Fruit fly (Drosophila melanogaster) whole organism, embryonic: Measurements from ENCODE around the gene Atg14.

Experiments used
- Abd-B ChIP-seq: fragments of 200-800 bp; sonication (Bioruptor generic); optimal IDR thresholded peaks from 2 replicates; lab custom pipeline; 2018; ENCODE audit warnings: missing biosample characterization, mild to moderate bottlenecking, missing genetic modification characterization, moderate library complexity
- CG10147 ChIP-seq: fragments of 200-800 bp; sonication (Bioruptor generic); optimal IDR thresholded peaks from 2 replicates; lab custom pipeline; 2019; ENCODE audit warnings: missing biosample characterization, mild to moderate bottlenecking, missing genetic modification characterization, moderate library complexity
- CG10274 ChIP-seq: fragments of 200-800 bp; sonication (Bioruptor generic); optimal IDR thresholded peaks from 3 replicates; lab custom pipeline; 2017; ENCODE audit warnings: missing biosample characterization, mild to moderate bottlenecking, missing genetic modification characterization
- CG11247 ChIP-seq: fragments of 200-800 bp; sonication (Bioruptor generic); IDR thresholded peaks from 2 replicates; pipeline ENCODE4 v1.3.6; 2022; ENCODE audit warnings: missing biosample characterization, missing genetic modification characterization
- CG11560 ChIP-seq: fragments of 200-800 bp; sonication (Bioruptor generic); IDR thresholded peaks from 3 replicates; pipeline ENCODE4 v1.3.6; 2022; ENCODE audit warnings: missing biosample characterization, missing genetic modification characterization
- CG13624 ChIP-seq: fragments of 200-800 bp; sonication (Bioruptor generic); optimal IDR thresholded peaks from 2 replicates; lab custom pipeline; 2016; ENCODE audit warnings: missing biosample characterization, missing genetic modification characterization
- CG15269 ChIP-seq: fragments of 200-800 bp; sonication (Bioruptor generic); optimal IDR thresholded peaks from 2 replicates; lab custom pipeline; 2018; ENCODE audit warnings: missing biosample characterization, mild to moderate bottlenecking, missing genetic modification characterization, moderate library complexity
- CG16815 ChIP-seq: fragments of 200-800 bp; sonication (Bioruptor generic); optimal IDR thresholded peaks from 3 replicates; lab custom pipeline; 2017; ENCODE audit warnings: missing biosample characterization, mild to moderate bottlenecking, missing genetic modification characterization
- CG18619 ChIP-seq: fragments of 200-800 bp; sonication (Bioruptor generic); optimal IDR thresholded peaks from 3 replicates; lab custom pipeline; 2017; ENCODE audit warnings: missing biosample characterization, mild to moderate bottlenecking, missing genetic modification characterization
- CG3995 ChIP-seq: fragments of 200-800 bp; sonication (Bioruptor generic); optimal IDR thresholded peaks from 3 replicates; lab custom pipeline; 2016; ENCODE audit warnings: missing biosample characterization, missing genetic modification characterization
- CG4424 ChIP-seq: fragments of 200-800 bp; sonication (Bioruptor generic); optimal IDR thresholded peaks from 3 replicates; lab custom pipeline; 2016; ENCODE audit warnings: missing biosample characterization, missing genetic modification characterization
- CG4730 ChIP-seq: fragments of 200-800 bp; sonication (Bioruptor generic); IDR thresholded peaks from 2 replicates; pipeline ENCODE4 v1.3.6; 2022; ENCODE audit warnings: missing biosample characterization, missing genetic modification characterization
- CG4854 ChIP-seq: fragments of 200-800 bp; sonication (Bioruptor generic); optimal IDR thresholded peaks from 2 replicates; lab custom pipeline; 2016; ENCODE audit warnings: missing biosample characterization, missing genetic modification characterization, inconsistent platforms
- CG5953 ChIP-seq: fragments of 200-800 bp; sonication (Bioruptor generic); IDR thresholded peaks from 2 replicates; pipeline ENCODE4 v1.3.6; 2022; ENCODE audit warnings: missing biosample characterization, missing genetic modification characterization
- CG6683 ChIP-seq: fragments of 200-800 bp; sonication (Bioruptor generic); optimal IDR thresholded peaks from 2 replicates; lab custom pipeline; 2017; ENCODE audit warnings: missing biosample characterization, mild to moderate bottlenecking, missing genetic modification characterization, missing genetic modification reagents
- CG6765 ChIP-seq: fragments of 200-800 bp; sonication (Bioruptor generic); optimal IDR thresholded peaks from 3 replicates; lab custom pipeline; 2017; ENCODE audit warnings: missing biosample characterization, mild to moderate bottlenecking, missing genetic modification characterization
- CG7357 ChIP-seq: fragments of 200-800 bp; sonication (Bioruptor generic); IDR thresholded peaks from 3 replicates; pipeline ENCODE4 v1.3.6; 2022; ENCODE audit warnings: missing biosample characterization, missing genetic modification characterization
- CG8478 ChIP-seq: fragments of >200 bp; optimal IDR thresholded peaks from 2 replicates; lab custom pipeline; 2018
- CG8924 ChIP-seq: fragments of 200-800 bp; optimal IDR thresholded peaks from 3 replicates; lab custom pipeline; 2019; ENCODE audit warnings: missing biosample characterization, mild to moderate bottlenecking, missing genetic modification characterization, moderate library complexity
- CG9437 ChIP-seq: fragments of 200-800 bp; sonication (Bioruptor generic); optimal IDR thresholded peaks from 2 replicates; lab custom pipeline; 2018; ENCODE audit warnings: missing biosample characterization, mild to moderate bottlenecking, missing genetic modification characterization
- CHES-1-like ChIP-seq: fragments of 200-800 bp; sonication (Bioruptor generic); optimal IDR thresholded peaks from 2 replicates; lab custom pipeline; 2016; ENCODE audit warnings: missing biosample characterization, missing genetic modification characterization
- Drgx ChIP-seq: fragments of 200-800 bp; sonication (Bioruptor generic); IDR thresholded peaks from 2 replicates; pipeline ENCODE4 v1.3.6; 2022; ENCODE audit warnings: missing biosample characterization, missing genetic modification characterization
- Lim3 ChIP-seq: fragments of 200-800 bp; sonication (Bioruptor generic); IDR thresholded peaks from 2 replicates; pipeline ENCODE4 v1.3.6; 2022; ENCODE audit warnings: missing biosample characterization, missing genetic modification characterization
- Med ChIP-seq: fragments of 200-800 bp; sonication (Bioruptor generic); peaks from one replicate; lab custom pipeline; 2016; ENCODE audit warnings: missing biosample characterization, missing genetic modification characterization, mild to moderate bottlenecking, inconsistent platforms, moderate library complexity
- Myb ChIP-seq: fragments of 200-800 bp; sonication (Bioruptor generic); optimal IDR thresholded peaks from 2 replicates; lab custom pipeline; 2016; ENCODE audit warnings: missing biosample characterization, missing genetic modification characterization
- Nf-YA ChIP-seq: fragments of 200-800 bp; sonication (Bioruptor generic); IDR thresholded peaks from 2 replicates; pipeline ENCODE4 v1.3.6; 2022; ENCODE audit warnings: missing biosample characterization, missing genetic modification characterization
- Opbp ChIP-seq: fragments of 200-800 bp; sonication (Bioruptor generic); IDR thresholded peaks from 3 replicates; pipeline ENCODE4 v1.3.6; 2022; ENCODE audit warnings: missing biosample characterization, missing genetic modification characterization; ENCODE audit not compliant: partially characterized antibody
- Sry-β ChIP-seq: fragments of 200-800 bp; sonication (Bioruptor generic); optimal IDR thresholded peaks from 2 replicates; lab custom pipeline; 2018; ENCODE audit warnings: missing biosample characterization, mild to moderate bottlenecking, missing genetic modification characterization, moderate library complexity
- Stat92E ChIP-seq, 3 experiments: fragments of >200 bp in 2 of 3; fragments of 200-800 bp in 1 of 3; sonication (Bioruptor generic) in 1 of 3; optimal IDR thresholded peaks; 2 replicates each; lab custom pipeline; 2017 to 2019; ENCODE audit warnings: missing biosample characterization in 3 of 3, missing genetic modification characterization in 3 of 3, mild to moderate bottlenecking in 1 of 3, moderate library complexity in 1 of 3
- YL-1 ChIP-seq: fragments of 200-800 bp; sonication (Bioruptor generic); optimal IDR thresholded peaks from 3 replicates; lab custom pipeline; 2017; ENCODE audit warnings: missing biosample characterization, mild to moderate bottlenecking, missing genetic modification characterization
- ab ChIP-seq: fragments of 200-800 bp; sonication (Bioruptor generic); optimal IDR thresholded peaks from 2 replicates; lab custom pipeline; 2016; ENCODE audit warnings: missing biosample characterization, missing genetic modification characterization
- abd-A ChIP-seq: fragments of 200-800 bp; sonication (Bioruptor generic); optimal IDR thresholded peaks from 3 replicates; lab custom pipeline; 2019; ENCODE audit warnings: missing biosample characterization, mild to moderate bottlenecking, missing genetic modification characterization, moderate library complexity
- ap ChIP-seq: fragments of 200-800 bp; sonication (Bioruptor generic); IDR thresholded peaks from 2 replicates; pipeline ENCODE4 v1.3.6; 2022; ENCODE audit warnings: missing biosample characterization, missing genetic modification characterization
- bcd ChIP-seq: fragments of 200-800 bp; sonication (Bioruptor generic); optimal IDR thresholded peaks from 2 replicates; lab custom pipeline; 2017; ENCODE audit warnings: missing biosample characterization, mild to moderate bottlenecking, missing genetic modification characterization
- cato ChIP-seq: fragments of 200-800 bp; sonication (Bioruptor generic); optimal IDR thresholded peaks from 2 replicates; lab custom pipeline; 2016; ENCODE audit warnings: missing biosample characterization, missing genetic modification characterization, borderline replicate concordance
- chm ChIP-seq: fragments of 200-800 bp; sonication (Bioruptor generic); IDR thresholded peaks from 2 replicates; pipeline ENCODE4 v1.3.6; 2022; ENCODE audit warnings: missing biosample characterization, missing genetic modification characterization
- crc ChIP-seq: fragments of 200-800 bp; sonication (Bioruptor generic); optimal IDR thresholded peaks from 2 replicates; lab custom pipeline; 2016; ENCODE audit warnings: missing biosample characterization, missing genetic modification characterization
- dati ChIP-seq: fragments of 200-800 bp; sonication (Bioruptor generic); IDR thresholded peaks from 2 replicates; pipeline ENCODE4 v1.3.6; 2022; ENCODE audit warnings: missing biosample characterization, missing genetic modification characterization
- dpn ChIP-seq, 2 experiments: fragments of 200-800 bp; sonication (Bioruptor generic); optimal IDR thresholded peaks; 3 replicates each; lab custom pipeline; 2016; ENCODE audit warnings: missing biosample characterization in 2 of 2, missing genetic modification characterization in 2 of 2
- gem ChIP-seq: fragments of 200-800 bp; sonication (Bioruptor generic); optimal IDR thresholded peaks from 2 replicates; lab custom pipeline; 2019; ENCODE audit warnings: missing biosample characterization, mild to moderate bottlenecking, missing genetic modification characterization, moderate library complexity
- hb ChIP-seq: fragments of 200-800 bp; sonication (Bioruptor generic); IDR thresholded peaks from 3 replicates; pipeline ENCODE4 v1.3.6; 2022; ENCODE audit warnings: missing biosample characterization, missing genetic modification characterization; ENCODE audit not compliant: partially characterized antibody
- inv ChIP-seq: fragments of 200-800 bp; sonication (Bioruptor generic); IDR thresholded peaks from 2 replicates; pipeline ENCODE4 v1.3.6; 2022; ENCODE audit warnings: missing biosample characterization, missing genetic modification characterization; ENCODE audit not compliant: partially characterized antibody
- kay ChIP-seq: fragments of 200-800 bp; sonication (Bioruptor generic); optimal IDR thresholded peaks from 2 replicates; lab custom pipeline; 2016; ENCODE audit warnings: missing biosample characterization, missing genetic modification characterization
- nerfin-2 ChIP-seq: fragments of 200-800 bp; sonication (Bioruptor generic); IDR thresholded peaks from 2 replicates; pipeline ENCODE4 v1.3.6; 2022; ENCODE audit warnings: missing biosample characterization, missing genetic modification characterization; ENCODE audit not compliant: partially characterized antibody
- run ChIP-seq: fragments of 200-800 bp; sonication (Bioruptor generic); optimal IDR thresholded peaks from 3 replicates; lab custom pipeline; 2018; ENCODE audit warnings: missing biosample characterization, mild to moderate bottlenecking, missing genetic modification characterization
- so ChIP-seq: fragments of 200-800 bp; sonication (Bioruptor generic); IDR thresholded peaks from 3 replicates; pipeline ENCODE4 v1.3.6; 2022; ENCODE audit warnings: missing biosample characterization, missing genetic modification characterization
- tgo ChIP-seq: fragments of 200-800 bp; sonication (Bioruptor generic); IDR thresholded peaks from 3 replicates; pipeline ENCODE4 v1.3.6; 2022; ENCODE audit warnings: missing biosample characterization, missing genetic modification characterization
- tin ChIP-seq: fragments of 200-800 bp; sonication (Bioruptor generic); optimal IDR thresholded peaks from 3 replicates; lab custom pipeline; 2016; ENCODE audit warnings: missing biosample characterization, missing genetic modification characterization
- tna ChIP-seq: fragments of 200-800 bp; sonication (Bioruptor generic); IDR thresholded peaks from 2 replicates; pipeline ENCODE4 v1.3.6; 2022; ENCODE audit warnings: missing biosample characterization, missing genetic modification characterization; ENCODE audit not compliant: partially characterized antibody
- tx ChIP-seq: fragments of 200-800 bp; sonication (Bioruptor generic); optimal IDR thresholded peaks from 2 replicates; lab custom pipeline; 2016; ENCODE audit warnings: missing biosample characterization, missing genetic modification characterization

Atg14 gene

dm6 chr3R:29075631-29076398 lies 40.4 kb upstream of the Atg14 start (continued):
- TF ChIP-seq CG4854 (GFP tag; lab: Kevin White, UChicago) (no peak), nerfin-2 (GFP tag; lab: Robert Waterston, UW) (no peak), CG11247 (GFP tag; lab: Robert Waterston, UW) (no peak), CG8478 (lab: Kevin White, UChicago) (no peak), CG4424 (GFP tag; lab: Kevin White, UChicago) (no peak), CG18619 (GFP tag; lab: Kevin White, UChicago) (no peak), YL-1 (GFP tag; lab: Kevin White, UChicago) (no peak), CG16815 (GFP tag; lab: Kevin White, UChicago) (no peak), chm (GFP tag; lab: Robert Waterston, UW) (no peak), gem (tag; lab: Kevin White, UChicago) (peak; percentile 43), Abd-B (peak; percentile 51), abd-A (tag; lab: Kevin White, UChicago) (no peak), run (peak; percentile 28), CG6765 (GFP tag; lab: Kevin White, UChicago) (no peak), hb (GFP tag; lab: Robert Waterston, UW) (no peak), CG13624 (GFP tag; lab: Kevin White, UChicago) (no peak), CG9437 (GFP tag; lab: Kevin White, UChicago) (no peak), kay (GFP tag; lab: Kevin White, UChicago) (no peak), tgo (GFP tag; lab: Robert Waterston, UW) (no peak), CHES-1-like (GFP tag; lab: Kevin White, UChicago) (no peak), CG10274 (GFP tag; lab: Kevin White, UChicago) (no peak), crc (no peak), Nf-YA (GFP tag; lab: Robert Waterston, UW) (no peak), so (no peak), Lim3 (GFP tag; lab: Robert Waterston, UW) (no peak), CG5953 (GFP tag; lab: Robert Waterston, UW) (no peak), Myb (GFP tag; lab: Kevin White, UChicago) (no peak), CG6683 (GFP tag; lab: Kevin White, UChicago) (no peak), ab (GFP tag; lab: Kevin White, UChicago) (no peak), CG11560 (tag; lab: Robert Waterston, UW) (no peak), Opbp (GFP tag; lab: Robert Waterston, UW) (no peak), CG15269 (tag; lab: Kevin White, UChicago) (peak; percentile 23), inv (GFP tag; lab: Robert Waterston, UW) (no peak), Sry-β (GFP tag; lab: Kevin White, UChicago) (no peak), Drgx (GFP tag; lab: Robert Waterston, UW) (peak; percentile 3; the same call in 1 of the 2 replicates), bcd (GFP tag; lab: Kevin White, UChicago) (no peak), CG4730 (GFP tag; lab: Robert Waterston, UW) (no peak), ap (GFP tag; lab: Robert Waterston, UW) (no peak), dpn (GFP tag; optimal IDR thresholded peaks at IDR 0.05; lab: Kevin White, UChicago) (peak in 1 of 2 experiments; percentile 1), Med (GFP tag; lab: Kevin White, UChicago) (peak; percentile 40), cato (GFP tag; lab: Kevin White, UChicago) (no peak), CG10147 (peak; percentile 29), tna (GFP tag; lab: Robert Waterston, UW) (no peak), dati (GFP tag; lab: Robert Waterston, UW) (no peak), tin (GFP tag; lab: Kevin White, UChicago) (no peak), CG3995 (GFP tag; lab: Kevin White, UChicago) (no peak), CG8924 (no peak), Stat92E (GFP tag; optimal IDR thresholded peaks at IDR 0.05; lab: Kevin White, UChicago) (no peak), CG7357 (no peak), tx (GFP tag; lab: Kevin White, UChicago) (no peak)
